Worm (Caenorhabditis elegans): ENCODE measurements around the gene clec-169.

Gene clec-169

ce11 chrIV:1243295-1243694 lies 17.8 kb upstream of the clec-169 start, which contains the start of gene F38A1.15:
F38A1.15 (minus strand) TSS chrIV:1243395.
- TF ChIP-seq lin-11 (tag; optimal IDR thresholded peaks at IDR 0.05) = no peak

ce11 chrIV:1245244-1245643 lies 15.9 kb upstream of the clec-169 start, which contains the start of gene F38A1.9:
F38A1.9 (minus strand) TSS chrIV:1245344.
- TF ChIP-seq nhr-11 (tag; optimal IDR thresholded peaks at IDR 0.05) (no peak), fos-1 (tag; optimal IDR thresholded peaks at IDR 0.05) (no peak), blmp-1 (tag; optimal IDR thresholded peaks at IDR 0.05; ENCODE audit: insufficient read depth) (no peak), lin-39 (tag; optimal IDR thresholded peaks at IDR 0.05) (no peak), alr-1 (tag; optimal IDR thresholded peaks at IDR 0.05) (no peak), unc-62 (GFP tag; optimal IDR thresholded peaks at IDR 0.05) (no peak), zag-1 (tag; optimal IDR thresholded peaks at IDR 0.05) (no peak), dmd-4 (tag; optimal IDR thresholded peaks at IDR 0.05) (no peak), sma-9 (GFP tag; optimal IDR thresholded peaks at IDR 0.05) (no peak), sma-9 (tag; optimal IDR thresholded peaks at IDR 0.05) (no peak), F13H6.1 (tag; optimal IDR thresholded peaks at IDR 0.05) (no peak), Y55F3AM.14 (GFP tag; optimal IDR thresholded peaks at IDR 0.05) (no peak)

ce11 chrIV:1246762-1247436 lies 14.2 kb upstream of the clec-169 start, which contains the start of the genes clec-165 and F38A1.11:
clec-165 (minus strand) TSS chrIV:1246886.
F38A1.11 (plus strand) TSS chrIV:1247386.
- TF ChIP-seq fos-1 (tag; optimal IDR thresholded peaks at IDR 0.05) (peak; percentile 15), sem-4 (tag; optimal IDR thresholded peaks at IDR 0.05) (no peak)

- TF ChIP-seq unc-55 (GFP tag; optimal IDR thresholded peaks at IDR 0.05) (no peak), sma-9 (GFP tag; optimal IDR thresholded peaks at IDR 0.05) (no peak), sma-9 (tag; optimal IDR thresholded peaks at IDR 0.05) (no peak), ceh-82 (tag; optimal IDR thresholded peaks at IDR 0.05) (no peak), egl-27 (tag; optimal IDR thresholded peaks at IDR 0.05) (no peak), lin-11 (tag; optimal IDR thresholded peaks at IDR 0.05) (no peak), nhr-25 (tag; optimal IDR thresholded peaks at IDR 0.05) (no peak), dmd-4 (tag; optimal IDR thresholded peaks at IDR 0.05) (no peak), mbf-1 (tag; optimal IDR thresholded peaks at IDR 0.05) (no peak)
Observed at ce11 chrIV:1251242-1251911, 9.7 kb upstream of the clec-169 start, which contains the start of the genes clec-166 and F38A1.6. clec-166 (minus strand) TSS chrIV:1251342. F38A1.6 (plus strand) TSS chrIV:1251861.

- TF ChIP-seq ztf-1 (GFP tag; conservative IDR thresholded peaks at IDR 0.05) (no peak), nhr-21 (tag; optimal IDR thresholded peaks at IDR 0.05) (no peak), zag-1 (tag; optimal IDR thresholded peaks at IDR 0.05) (no peak), ceh-16 (tag; optimal IDR thresholded peaks at IDR 0.05) (no peak), Y55F3AM.14 (GFP tag; optimal IDR thresholded peaks at IDR 0.05) (no peak), nhr-237 (tag; optimal IDR thresholded peaks at IDR 0.05) (no peak), nhr-12 (tag; optimal IDR thresholded peaks at IDR 0.05) (no peak), lin-39 (tag; optimal IDR thresholded peaks at IDR 0.05) (no peak), mab-5 (tag; optimal IDR thresholded peaks at IDR 0.05) (no peak), fos-1 (tag; optimal IDR thresholded peaks at IDR 0.05) (no peak), unc-62 (GFP tag; optimal IDR thresholded peaks at IDR 0.05) (no peak), lsy-2 (tag; optimal IDR thresholded peaks at IDR 0.05) (no peak), elt-3 (tag; optimal IDR thresholded peaks at IDR 0.05) (no peak), snpc-4 (tag; optimal IDR thresholded peaks at IDR 0.05) (no peak), F13H6.1 (tag; optimal IDR thresholded peaks at IDR 0.05) (no peak), sma-3 (GFP tag; optimal IDR thresholded peaks at IDR 0.05) (no peak), blmp-1 (tag; optimal IDR thresholded peaks at IDR 0.05; ENCODE audit: insufficient read depth) (no peak), lin-11 (tag; optimal IDR thresholded peaks at IDR 0.05) (no peak)
Observed at ce11 chrIV:1255632-1256031, 5.5 kb upstream of the clec-169 start, which contains the start of gene clec-167. clec-167 (minus strand) TSS chrIV:1255732.

ce11 chrIV:1256723-1257122 lies 4.4 kb upstream of the clec-169 start, which contains the start of gene clec-168:
clec-168 (plus strand) TSS chrIV:1256969.
- TF ChIP-seq fos-1 (tag; optimal IDR thresholded peaks at IDR 0.05) = peak; percentile 67
- TF ChIP-seq alr-1 (tag; optimal IDR thresholded peaks at IDR 0.05) = no peak
